Fruit fly (Drosophila melanogaster): ENCODE results near the gene bgm.
A peak's percentile ranks its signal among the peaks of the same experiment; 100 is the strongest.

Gene bgm

dm6 chr2L:14047170-14047632, 34.4 kb downstream of the bgm start, which contains the start of gene NimC4 (continued):
- TF ChIP-seq Dad (GFP tag; optimal IDR thresholded peaks at IDR 0.05) (peak; percentile 45), Sox100B (GFP tag; optimal IDR thresholded peaks at IDR 0.05) (peak; percentile 48), wor (GFP tag; IDR thresholded peaks at IDR 0.05) (peak; percentile 39; the same call in 1 of the 2 replicates), CG7928 (GFP tag; optimal IDR thresholded peaks at IDR 0.05) (no peak), CG3726 (GFP tag; IDR thresholded peaks at IDR 0.05) (peak; percentile 79; the same call in 2 of the 3 replicates), CG9797 (GFP tag; optimal IDR thresholded peaks at IDR 0.05) (no peak), Pdp1 (GFP tag; optimal IDR thresholded peaks at IDR 0.05) (peak; percentile 74 to 83), fu2 (GFP tag; optimal IDR thresholded peaks at IDR 0.05) (no peak), zen (tag; optimal IDR thresholded peaks at IDR 0.05) (peak; percentile 99), tin (GFP tag; optimal IDR thresholded peaks at IDR 0.05) (peak; percentile 85), Lpt (GFP tag; optimal IDR thresholded peaks at IDR 0.05) (no peak), gro (GFP tag; optimal IDR thresholded peaks at IDR 0.05) (no peak), CG6791 (GFP tag; IDR thresholded peaks at IDR 0.05; ENCODE audit: partially characterized antibody) (no peak), Dek (tag; optimal IDR thresholded peaks at IDR 0.05) (no peak), NK7.1 (GFP tag; optimal IDR thresholded peaks at IDR 0.05) (peak; percentile 62), az2 (GFP tag; optimal IDR thresholded peaks at IDR 0.05) (peak; percentile 84), slp2 (GFP tag; optimal IDR thresholded peaks at IDR 0.05) (peak; percentile 76), CG4404 (GFP tag; IDR thresholded peaks at IDR 0.05) (peak; percentile 99), CG12942 (GFP tag; optimal IDR thresholded peaks at IDR 0.05) (peak; percentile 37), esg (GFP tag; conservative IDR thresholded peaks at IDR 0.05) (0 out of 2 replicates have a peak, but pooled peaks have one; percentile 11), CG9817 (tag; optimal IDR thresholded peaks at IDR 0.05) (no peak), Ets97D (GFP tag; optimal IDR thresholded peaks at IDR 0.05) (peak; percentile 41), Mad (GFP tag; optimal IDR thresholded peaks at IDR 0.05) (peak; percentile 67), Sox102F (GFP tag; optimal IDR thresholded peaks at IDR 0.05) (peak; percentile 47), Kr (GFP tag; optimal IDR thresholded peaks at IDR 0.05) (peak; percentile 90), CG13123 (GFP tag; optimal IDR thresholded peaks at IDR 0.05) (peak; percentile 56), bcd (GFP tag; optimal IDR thresholded peaks at IDR 0.05) (peak; percentile 62), hkb (optimal IDR thresholded peaks at IDR 0.05) (no peak), hkb (GFP tag; IDR thresholded peaks at IDR 0.05) (peak; percentile 69), CG3838 (GFP tag; optimal IDR thresholded peaks at IDR 0.05) (peak; percentile 34), crol (GFP tag; IDR thresholded peaks at IDR 0.05) (peak; percentile 47; the same call in 1 of the 2 replicates), ase (GFP tag; IDR thresholded peaks at IDR 0.05) (no peak), Med (GFP tag) (peak; percentile 90), CG31365 (tag; optimal IDR thresholded peaks at IDR 0.05) (no peak), Mes4 (GFP tag; optimal IDR thresholded peaks at IDR 0.05) (peak; percentile 63), ERR (GFP tag; optimal IDR thresholded peaks at IDR 0.05) (peak; percentile 29), CG2889 (GFP tag; IDR thresholded peaks at IDR 0.05) (0 out of 3 replicates have a peak, but pooled peaks have one; percentile 27), stc (GFP tag; IDR thresholded peaks at IDR 0.05) (peak; percentile 66; the same call in 1 of the 2 replicates), tup (GFP tag; optimal IDR thresholded peaks at IDR 0.05) (peak; percentile 33), caup (GFP tag; optimal IDR thresholded peaks at IDR 0.05; ENCODE audit: severe bottlenecking) (peak; percentile 27), hb (GFP tag; IDR thresholded peaks at IDR 0.05; ENCODE audit: partially characterized antibody) (no peak), trem (tag; optimal IDR thresholded peaks at IDR 0.05) (peak; percentile 92), CG9215 (GFP tag; IDR thresholded peaks at IDR 0.05) (peak; percentile 62), en (GFP tag; optimal IDR thresholded peaks at IDR 0.05) (peak; percentile 64), CG31388 (GFP tag; optimal IDR thresholded peaks at IDR 0.05) (peak; percentile 32), nau (GFP tag; optimal IDR thresholded peaks at IDR 0.05) (no peak), CG3163 (GFP tag; optimal IDR thresholded peaks at IDR 0.05) (peak; percentile 33), luna (GFP tag; optimal IDR thresholded peaks at IDR 0.05) (no peak), Elba2 (GFP tag; optimal IDR thresholded peaks at IDR 0.05) (peak; percentile 93), lab (GFP tag; optimal IDR thresholded peaks at IDR 0.05) (no peak), pros (GFP tag; optimal IDR thresholded peaks at IDR 0.05) (peak; percentile 20)

Measured in whole organism, embryonic.